Fruit fly (Drosophila melanogaster): ENCODE results near the gene CG2218.

dm6 chr3R:30385531-30385930, 42.5 kb downstream of the CG2218 start:
- no peak for TF ChIP-seq CG14711 (tag; optimal IDR thresholded peaks at IDR 0.05)
- no peak for TF ChIP-seq CG1620 (GFP tag; optimal IDR thresholded peaks at IDR 0.05)
- no peak for TF ChIP-seq CG12768 (GFP tag; optimal IDR thresholded peaks at IDR 0.05)
- no peak for TF ChIP-seq CG11617 (GFP tag; optimal IDR thresholded peaks at IDR 0.05)
